Fruit fly (Drosophila melanogaster) whole organism, pupa: Measurements from ENCODE around the gene Patsas.
A peak's percentile ranks its signal among the peaks of the same experiment; 100 is the strongest.

Source experiments
- CG10348 ChIP-seq: fragments of 200-800 bp; sonication (Bioruptor generic); IDR thresholded peaks from 2 replicates; pipeline ENCODE4 v1.3.6; 2022; ENCODE audit warnings: missing biosample characterization, missing genetic modification characterization
- CG12605 ChIP-seq: fragments of 200-800 bp; sonication (Bioruptor generic); IDR thresholded peaks from 2 replicates; pipeline ENCODE4 v1.3.6; 2022; ENCODE audit warnings: missing biosample characterization, missing genetic modification characterization
- CG13204 ChIP-seq: fragments of 200-800 bp; sonication (Bioruptor generic); optimal IDR thresholded peaks from 2 replicates; lab custom pipeline; 2018; ENCODE audit warnings: missing biosample characterization, mild to moderate bottlenecking, missing genetic modification characterization, moderate library complexity
- CG14655 ChIP-seq: fragments of 200-800 bp; sonication (Bioruptor generic); optimal IDR thresholded peaks from 3 replicates; lab custom pipeline; 2017; ENCODE audit warnings: mild to moderate bottlenecking, missing biosample characterization, missing genetic modification reagents, missing genetic modification characterization
- CG15710 ChIP-seq: fragments of 200-800 bp; sonication (Bioruptor generic); optimal IDR thresholded peaks from 2 replicates; lab custom pipeline; 2018; ENCODE audit warnings: missing biosample characterization, mild to moderate bottlenecking, missing genetic modification characterization, moderate library complexity
- CG17806 ChIP-seq: fragments of 200-800 bp; sonication (Bioruptor generic); optimal IDR thresholded peaks from 2 replicates; lab custom pipeline; 2018; ENCODE audit warnings: missing biosample characterization, mild to moderate bottlenecking, missing genetic modification characterization, moderate library complexity
- CG32121 ChIP-seq: fragments of 200-800 bp; sonication (Bioruptor generic); IDR thresholded peaks from 2 replicates; pipeline ENCODE4 v1.3.6; 2022; ENCODE audit warnings: missing biosample characterization, missing genetic modification characterization
- CG34367 ChIP-seq: fragments of 200-800 bp; sonication (Bioruptor generic); optimal IDR thresholded peaks from 2 replicates; lab custom pipeline; 2018; ENCODE audit warnings: missing biosample characterization, mild to moderate bottlenecking, missing genetic modification characterization
- CG4496 ChIP-seq: fragments of 200-800 bp; sonication (Bioruptor generic); IDR thresholded peaks from 3 replicates; pipeline ENCODE4 v1.3.6; 2022; ENCODE audit warnings: missing biosample characterization, missing genetic modification characterization
- CG8159 ChIP-seq: fragments of 200-800 bp; sonication (Bioruptor generic); optimal IDR thresholded peaks from 3 replicates; lab custom pipeline; 2018; ENCODE audit warnings: missing biosample characterization, mild to moderate bottlenecking, missing genetic modification characterization, moderate library complexity
- CG8301 ChIP-seq: fragments of 200-800 bp; sonication (Bioruptor generic); optimal IDR thresholded peaks from 2 replicates; lab custom pipeline; 2018; ENCODE audit warnings: missing biosample characterization, mild to moderate bottlenecking, missing genetic modification characterization
- CG9948 ChIP-seq: fragments of 200-800 bp; sonication (Bioruptor generic); optimal IDR thresholded peaks from 2 replicates; lab custom pipeline; 2018; ENCODE audit warnings: missing biosample characterization, mild to moderate bottlenecking, missing genetic modification characterization, moderate library complexity
- D1 ChIP-seq: fragments of 200-800 bp; sonication (Bioruptor generic); optimal IDR thresholded peaks from 2 replicates; lab custom pipeline; 2018; ENCODE audit warnings: missing biosample characterization, mild to moderate bottlenecking, missing genetic modification characterization, moderate library complexity
- EcR ChIP-seq: fragments of 200-800 bp; sonication (Bioruptor generic); optimal IDR thresholded peaks from 3 replicates; lab custom pipeline; 2019; ENCODE audit warnings: missing biosample characterization, missing genetic modification characterization, mild to moderate bottlenecking, moderate library complexity, missing genetic modification reagents
- Ets98B ChIP-seq: fragments of 200-800 bp; sonication (Bioruptor generic); IDR thresholded peaks from 2 replicates; pipeline ENCODE4 v1.3.6; 2022; ENCODE audit warnings: missing biosample characterization, missing genetic modification characterization
- Pif1A ChIP-seq: fragments of 200-800 bp; sonication (Bioruptor generic); optimal IDR thresholded peaks from 3 replicates; lab custom pipeline; 2016; ENCODE audit warnings: missing biosample characterization, missing genetic modification characterization
- Pif1B ChIP-seq: fragments of 200-800 bp; sonication (Bioruptor generic); optimal IDR thresholded peaks from 3 replicates; lab custom pipeline; 2016; ENCODE audit warnings: missing biosample characterization, missing genetic modification characterization
- Snoo ChIP-seq: fragments of 200-800 bp; sonication (Bioruptor generic); optimal IDR thresholded peaks from 3 replicates; lab custom pipeline; 2017; ENCODE audit warnings: missing biosample characterization, mild to moderate bottlenecking, missing genetic modification characterization, inconsistent platforms
- fd96Ca ChIP-seq: fragments of 200-800 bp; sonication (Bioruptor generic); IDR thresholded peaks from 3 replicates; pipeline ENCODE4 v1.3.6; 2022; ENCODE audit warnings: missing biosample characterization, missing genetic modification characterization
- gl ChIP-seq: fragments of 200-800 bp; sonication (Bioruptor generic); optimal IDR thresholded peaks from 2 replicates; lab custom pipeline; 2018; ENCODE audit warnings: missing biosample characterization, mild to moderate bottlenecking, missing genetic modification characterization
- rn ChIP-seq: fragments of 200-800 bp; sonication (Bioruptor generic); IDR thresholded peaks from 2 replicates; pipeline ENCODE4 v1.3.6; 2022; ENCODE audit warnings: missing biosample characterization, missing genetic modification characterization

Gene Patsas

DNA sequence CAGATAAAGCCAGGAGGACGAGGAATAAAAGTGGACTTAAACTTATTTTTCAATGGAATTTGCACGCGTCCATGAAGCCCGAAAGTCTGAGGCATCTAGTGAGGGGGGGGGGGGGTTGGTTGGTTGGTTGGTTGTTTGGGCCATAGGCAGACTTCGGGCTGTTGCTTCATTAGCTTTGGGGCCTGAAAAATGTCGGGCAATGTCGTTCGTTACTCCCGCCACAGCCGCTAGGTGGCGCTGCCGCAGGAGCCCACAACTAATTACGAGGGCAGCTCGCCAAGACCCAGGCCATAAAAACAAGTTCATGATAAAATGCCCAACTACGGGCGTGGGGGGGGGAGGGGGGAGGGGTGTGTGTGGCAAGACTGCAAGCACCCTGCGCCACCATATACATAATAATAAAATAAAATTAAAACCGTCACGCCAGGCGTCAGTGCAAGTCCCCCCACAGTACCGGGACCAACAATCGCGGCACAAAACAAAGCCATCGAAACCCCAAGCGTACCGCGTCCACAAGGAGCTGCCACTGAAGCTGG is 24.9 kb downstream of the Patsas start:
- TF ChIP-seq Snoo (tag; lab: Kevin White, UChicago): no peak
- no peak for TF ChIP-seq CG4496 (GFP tag; lab: Robert Waterston, UW)
- no peak for TF ChIP-seq CG15710 (tag; lab: Kevin White, UChicago)
- TF ChIP-seq CG32121 (GFP tag; lab: Robert Waterston, UW): no peak
- no peak for TF ChIP-seq CG10348 (GFP tag; lab: Robert Waterston, UW)
- TF ChIP-seq CG8159: no peak
- no peak for TF ChIP-seq gl (tag; lab: Kevin White, UChicago)
- no peak for TF ChIP-seq CG34367 (tag; lab: Kevin White, UChicago)
- TF ChIP-seq Ets98B (GFP tag; lab: Robert Waterston, UW): no peak
- no peak for TF ChIP-seq CG8301 (tag; lab: Kevin White, UChicago)
- TF ChIP-seq CG9948 (tag; lab: Kevin White, UChicago): no peak
- TF ChIP-seq fd96Ca (GFP tag; lab: Robert Waterston, UW): no peak
- no peak for TF ChIP-seq D1 (tag; lab: Kevin White, UChicago)
- no peak for TF ChIP-seq EcR (GFP tag; lab: Kevin White, UChicago)
- no peak for TF ChIP-seq rn
- TF ChIP-seq Pif1B: no peak
- no peak for TF ChIP-seq CG17806
- TF ChIP-seq CG13204 (GFP tag; lab: Kevin White, UChicago): no peak

- TF ChIP-seq CG8301 (tag; lab: Kevin White, UChicago) (no peak), CG8159 (peak; percentile 25), Pif1A (GFP tag; lab: Kevin White, UChicago) (peak; percentile 50), CG32121 (GFP tag; lab: Robert Waterston, UW) (peak; percentile 27; the same call in 1 of the 2 replicates), CG4496 (GFP tag; lab: Robert Waterston, UW) (peak; percentile 57; the same call in 1 of the 3 replicates), rn (no peak), CG10348 (GFP tag; lab: Robert Waterston, UW) (no peak), Snoo (tag; lab: Kevin White, UChicago) (peak; percentile 29)
These were observed 27.2 kb downstream of the Patsas start, which contains the start of gene CG14947 for dm6 chr2L:12075850-12076249. Gene CG14947 (plus strand): TSS chr2L:12076100.

- peak; percentile 79 for TF ChIP-seq EcR (GFP tag; lab: Kevin White, UChicago)
- TF ChIP-seq CG4496 (GFP tag; lab: Robert Waterston, UW): no peak; the same call in 2 of the 3 replicates
These were observed 36.4 kb downstream of the Patsas start, which contains the start of gene firl for dm6 chr2L:12066617-12067251. Gene firl (minus strand): TSS chr2L:12066775.

dm6 chr2L:12065683-12066386 is 37.2 kb downstream of the Patsas start:
- TF ChIP-seq CG34367 (tag; lab: Kevin White, UChicago) (peak; percentile 84), CG15710 (tag; lab: Kevin White, UChicago) (peak; percentile 94), CG14655 (peak; percentile 99), fd96Ca (GFP tag; lab: Robert Waterston, UW) (peak; percentile 84), CG13204 (GFP tag; lab: Kevin White, UChicago) (no peak), CG10348 (GFP tag; lab: Robert Waterston, UW) (peak; percentile 74), CG9948 (tag; lab: Kevin White, UChicago) (peak; percentile 95), D1 (tag; lab: Kevin White, UChicago) (peak; percentile 93), Ets98B (GFP tag; lab: Robert Waterston, UW) (peak; percentile 90), CG17806 (peak; percentile 94), gl (tag; lab: Kevin White, UChicago) (peak; percentile 50), Pif1B (peak; percentile 91), CG32121 (GFP tag; lab: Robert Waterston, UW) (peak; percentile 96), CG4496 (GFP tag; lab: Robert Waterston, UW) (peak; percentile 93), CG8159 (peak; percentile 95), CG12605 (peak; percentile 94), EcR (GFP tag; lab: Kevin White, UChicago) (no peak), Snoo (tag; lab: Kevin White, UChicago) (peak; percentile 83), rn (peak; percentile 88), Pif1A (GFP tag; lab: Kevin White, UChicago) (peak; percentile 89), CG8301 (tag; lab: Kevin White, UChicago) (peak; percentile 97)
- TF ChIP-seq, all 21 proteins: peak for 19

DNA sequence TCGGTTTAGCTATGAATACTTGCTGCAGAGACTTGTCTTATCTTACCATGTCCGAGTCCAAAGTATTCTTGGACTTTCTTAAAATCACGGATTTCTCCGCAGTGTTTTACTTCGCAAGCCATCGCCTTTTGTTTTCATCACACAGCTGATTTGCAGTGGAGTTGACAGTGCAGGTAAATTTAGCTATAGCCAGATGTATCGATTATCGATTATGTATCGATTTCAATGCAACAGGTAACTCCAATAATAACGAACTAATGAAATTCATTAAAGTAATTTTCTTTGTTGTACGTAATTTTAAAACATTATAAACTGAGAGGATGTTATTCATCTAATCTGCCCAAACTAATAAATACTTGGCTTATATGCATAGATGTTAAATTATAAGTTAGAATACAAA is 40.0 kb downstream of the Patsas start, which contains the start of gene Rab3-GAP:
TSS of gene Rab3-GAP (minus strand) at position 150 of the 400 bp plus-strand sequence.
- TF ChIP-seq CG4496 (GFP tag; lab: Robert Waterston, UW) (no peak), gl (tag; lab: Kevin White, UChicago) (no peak), CG14655 (no peak), Ets98B (GFP tag; lab: Robert Waterston, UW) (peak; percentile 6; the same call in 1 of the 2 replicates), CG17806 (peak; percentile 7), EcR (GFP tag; lab: Kevin White, UChicago) (no peak), CG9948 (tag; lab: Kevin White, UChicago) (no peak), CG13204 (GFP tag; lab: Kevin White, UChicago) (no peak), CG32121 (GFP tag; lab: Robert Waterston, UW) (no peak), rn (no peak), CG10348 (GFP tag; lab: Robert Waterston, UW) (no peak), CG12605 (peak; percentile 53), Snoo (tag; lab: Kevin White, UChicago) (no peak), CG34367 (tag; lab: Kevin White, UChicago) (no peak), CG8301 (tag; lab: Kevin White, UChicago) (peak; percentile 15), D1 (tag; lab: Kevin White, UChicago) (no peak), Pif1B (no peak), Pif1A (GFP tag; lab: Kevin White, UChicago) (no peak), CG15710 (tag; lab: Kevin White, UChicago) (peak; percentile 15), fd96Ca (GFP tag; lab: Robert Waterston, UW) (no peak), CG8159 (peak; percentile 25)
